Worm (Caenorhabditis elegans) whole organism, L4 larva: ENCODE data around the gene rpy-1.

Experiments
- T26A8.4 ChIP-seq: fragments of 200-800 bp; sonication (Bioruptor generic); IDR thresholded peaks from 2 replicates; pipeline ENCODE4 v1.3.6; 2022; ENCODE audit warnings: missing genetic modification characterization, missing compliant biosample characterization
- ZK337.2 ChIP-seq: fragments of 200-800 bp; sonication (Bioruptor generic); IDR thresholded peaks from 2 replicates; pipeline ENCODE4 v1.3.6; 2022; ENCODE audit warnings: missing genetic modification reagents, missing genetic modification characterization, missing compliant biosample characterization
- ZK546.5 ChIP-seq, 2 experiments: sonication (generic microtip); optimal IDR thresholded peaks; 2 replicates each; lab custom pipeline; 2017; ENCODE audit warnings: missing biosample characterization in 2 of 2, missing genetic modification characterization in 2 of 2
- ceh-44 ChIP-seq: fragments of 200-800 bp; sonication (Bioruptor generic); IDR thresholded peaks from 2 replicates; pipeline ENCODE4 v1.3.6; 2022; ENCODE audit warnings: missing genetic modification reagents, missing genetic modification characterization, missing compliant biosample characterization
- dmd-6 ChIP-seq: fragments of 200-800 bp; sonication (Bioruptor generic); IDR thresholded peaks from 2 replicates; pipeline ENCODE4 v1.3.6; 2022; ENCODE audit warnings: missing genetic modification reagents, missing genetic modification characterization, missing compliant biosample characterization
- lin-15B ChIP-seq: fragments of 150-350 bp; sonication (generic microtip); optimal IDR thresholded peaks from 3 replicates; lab custom pipeline; 2014; ENCODE audit warnings: missing biosample characterization, missing genetic modification characterization
- lsy-2 ChIP-seq, 2 experiments: fragments of 150-350 bp in 1 of 2; sonication (generic microtip) in 1 of 2; optimal IDR thresholded peaks; 2 replicates each; lab custom pipeline; 2014 to 2017; ENCODE audit warnings: missing biosample characterization in 2 of 2, missing genetic modification characterization in 2 of 2
- mes-2 ChIP-seq: sonication (generic microtip); optimal IDR thresholded peaks from 2 replicates; lab custom pipeline; 2016; ENCODE audit warnings: missing genotype, mild to moderate bottlenecking, missing genetic modification characterization, missing compliant biosample characterization; ENCODE audit not compliant: poor library complexity, severe bottlenecking
- mxl-3 ChIP-seq: fragments of 200-800 bp; sonication (Bioruptor generic); optimal IDR thresholded peaks from 2 replicates; lab custom pipeline; 2018; ENCODE audit warnings: mild to moderate bottlenecking, missing genetic modification characterization, missing compliant biosample characterization
- nhr-76 ChIP-seq: fragments of 150-350 bp; optimal IDR thresholded peaks from 2 replicates; lab custom pipeline; 2014; ENCODE audit warnings: missing biosample characterization, missing genetic modification characterization
- php-3 ChIP-seq: fragments of 200-800 bp; sonication (Bioruptor generic); IDR thresholded peaks from 2 replicates; pipeline ENCODE4 v1.3.6; 2022; ENCODE audit warnings: missing genetic modification reagents, missing genetic modification characterization, missing compliant biosample characterization
- pqm-1 ChIP-seq: sonication (generic microtip); optimal IDR thresholded peaks from 2 replicates; lab custom pipeline; 2017; ENCODE audit warnings: missing biosample characterization, missing genetic modification characterization
- zfp-3 ChIP-seq: fragments of 200-800 bp; sonication (Bioruptor generic); conservative IDR thresholded peaks from 2 replicates; pipeline ENCODE4 v1.3.6; 2022; ENCODE audit warnings: missing genetic modification reagents, missing genetic modification characterization, missing compliant biosample characterization
- ztf-11 ChIP-seq: fragments of 150-350 bp; optimal IDR thresholded peaks from 2 replicates; lab custom pipeline; 2014; ENCODE audit warnings: missing biosample characterization, missing genetic modification characterization

ce11 chrII:6658766-6659165 is 46.7 kb downstream of the rpy-1 start, which contains the start of gene T19D12.10:
- no peak for TF ChIP-seq ZK546.5 (tag; optimal IDR thresholded peaks at IDR 0.05; lab: Kevin White, UChicago)
- TF ChIP-seq mes-2 (tag; lab: Kevin White, UChicago), result no peak
- no peak for TF ChIP-seq lin-15B (tag; lab: Kevin White, UChicago)
- no peak for TF ChIP-seq ceh-44
- TF ChIP-seq T26A8.4 (GFP tag; lab: Robert Waterston, UW), result no peak
- no peak for TF ChIP-seq dmd-6 (GFP tag; lab: Robert Waterston, UW)
- TF ChIP-seq lsy-2 (tag; optimal IDR thresholded peaks at IDR 0.05; lab: Kevin White, UChicago), result no peak
- TF ChIP-seq php-3, result no peak
- TF ChIP-seq pqm-1 (tag; lab: Kevin White, UChicago), result no peak
- no peak for TF ChIP-seq zfp-3 (GFP tag; lab: Robert Waterston, UW)
- TF ChIP-seq ztf-11, result no peak
- no peak for TF ChIP-seq ZK337.2
- TF ChIP-seq mxl-3 (GFP tag; lab: Kevin White, UChicago), result no peak
- TF ChIP-seq nhr-76 (tag; lab: Kevin White, UChicago), result no peak
